Fruit fly (Drosophila melanogaster) whole organism, embryonic: ENCODE results near the gene Oatp33Eb.

ENCODE experiments used
- Adf1 ChIP-seq: fragments of 200-800 bp; sonication (Bioruptor generic); IDR thresholded peaks from 2 replicates; pipeline ENCODE4 v1.3.6; 2022; ENCODE audit warnings: missing biosample characterization, missing genetic modification characterization
- B-H2 ChIP-seq: fragments of 200-800 bp; sonication (Bioruptor generic); optimal IDR thresholded peaks from 2 replicates; lab custom pipeline; 2018; ENCODE audit warnings: missing biosample characterization, mild to moderate bottlenecking, missing genetic modification characterization
- CG13624 ChIP-seq: fragments of 200-800 bp; sonication (Bioruptor generic); optimal IDR thresholded peaks from 2 replicates; lab custom pipeline; 2016; ENCODE audit warnings: missing biosample characterization, missing genetic modification characterization
- CG14014 ChIP-seq: fragments of 200-800 bp; sonication (Bioruptor generic); IDR thresholded peaks from 2 replicates; pipeline ENCODE4 v1.3.6; 2022; ENCODE audit warnings: missing biosample characterization, missing genetic modification characterization
- CG14441 ChIP-seq: fragments of 200-800 bp; sonication (Bioruptor generic); IDR thresholded peaks from 2 replicates; pipeline ENCODE4 v1.3.6; 2022; ENCODE audit warnings: missing biosample characterization, missing genetic modification characterization
- CG14965 ChIP-seq: fragments of 200-800 bp; sonication (Bioruptor generic); optimal IDR thresholded peaks from 2 replicates; lab custom pipeline; 2016; ENCODE audit warnings: missing biosample characterization, missing genetic modification characterization, borderline replicate concordance
- CG15514 ChIP-seq: fragments of 200-800 bp; sonication (Bioruptor generic); optimal IDR thresholded peaks from 3 replicates; lab custom pipeline; 2017; ENCODE audit warnings: missing biosample characterization, missing genetic modification characterization, mild to moderate bottlenecking, moderate library complexity, missing genetic modification reagents
- CG18262 ChIP-seq: fragments of 200-800 bp; optimal IDR thresholded peaks from 3 replicates; lab custom pipeline; 2019; ENCODE audit warnings: missing biosample characterization, mild to moderate bottlenecking, missing genetic modification characterization, moderate library complexity
- CG32532 ChIP-seq: fragments of 200-800 bp; sonication (Bioruptor generic); IDR thresholded peaks from 2 replicates; pipeline ENCODE4 v1.3.6; 2022; ENCODE audit warnings: missing biosample characterization, missing genetic modification characterization
- CG34422 ChIP-seq: fragments of 200-800 bp; sonication (Bioruptor generic); IDR thresholded peaks from 3 replicates; pipeline ENCODE4 v1.3.6; 2022; ENCODE audit warnings: missing biosample characterization, missing genetic modification characterization
- CG4854 ChIP-seq: fragments of 200-800 bp; sonication (Bioruptor generic); optimal IDR thresholded peaks from 2 replicates; lab custom pipeline; 2016; ENCODE audit warnings: missing biosample characterization, missing genetic modification characterization, inconsistent platforms
- CG5180 ChIP-seq: fragments of 200-800 bp; sonication (Bioruptor generic); optimal IDR thresholded peaks from 3 replicates; lab custom pipeline; 2017; ENCODE audit warnings: missing biosample characterization, missing genetic modification characterization, mild to moderate bottlenecking, moderate library complexity, missing genetic modification reagents
- CG8089 ChIP-seq: fragments of 200-800 bp; sonication (Bioruptor generic); optimal IDR thresholded peaks from 3 replicates; lab custom pipeline; 2016; ENCODE audit warnings: missing biosample characterization, missing genetic modification characterization
- Chrac-16 ChIP-seq: fragments of 200-800 bp; sonication (Bioruptor generic); optimal IDR thresholded peaks from 3 replicates; lab custom pipeline; 2016; ENCODE audit warnings: missing biosample characterization, missing genetic modification characterization
- Deaf1 ChIP-seq: fragments of 200-800 bp; optimal IDR thresholded peaks from 3 replicates; lab custom pipeline; 2019; ENCODE audit warnings: missing biosample characterization, mild to moderate bottlenecking, missing genetic modification characterization, moderate library complexity
- Dek ChIP-seq: fragments of 200-800 bp; sonication (Bioruptor generic); optimal IDR thresholded peaks from 3 replicates; lab custom pipeline; 2019; ENCODE audit warnings: missing biosample characterization, mild to moderate bottlenecking, missing genetic modification characterization, moderate library complexity
- Dfd ChIP-seq, 2 experiments: fragments of >200 bp; optimal IDR thresholded peaks; 2 replicates each; lab custom pipeline; 2017; ENCODE audit warnings: missing biosample characterization in 2 of 2, missing genetic modification characterization in 2 of 2
- Dp ChIP-seq: fragments of 200-800 bp; sonication (Bioruptor generic); optimal IDR thresholded peaks from 2 replicates; lab custom pipeline; 2018; ENCODE audit warnings: missing biosample characterization, mild to moderate bottlenecking, missing genetic modification characterization, moderate library complexity
- Dref ChIP-seq: fragments of 200-800 bp; sonication (Bioruptor generic); IDR thresholded peaks from 2 replicates; pipeline ENCODE4 v1.3.6; 2022; ENCODE audit warnings: missing biosample characterization, missing genetic modification characterization
- Ets97D ChIP-seq: fragments of 200-800 bp; sonication (Bioruptor generic); optimal IDR thresholded peaks from 3 replicates; lab custom pipeline; 2016; ENCODE audit warnings: missing biosample characterization, missing genetic modification characterization
- Kr ChIP-seq: fragments of 200-800 bp; sonication (Bioruptor generic); optimal IDR thresholded peaks from 2 replicates; lab custom pipeline; 2017; ENCODE audit warnings: missing biosample characterization, mild to moderate bottlenecking, missing genetic modification characterization
- MTF-1 ChIP-seq: fragments of 200-800 bp; sonication (Bioruptor generic); optimal IDR thresholded peaks from 2 replicates; lab custom pipeline; 2018; ENCODE audit warnings: missing biosample characterization, mild to moderate bottlenecking, missing genetic modification characterization, borderline replicate concordance
- Sin3A ChIP-seq: fragments of >200 bp; optimal IDR thresholded peaks from 2 replicates; lab custom pipeline; 2018
- Taf1 ChIP-seq: fragments of 200-800 bp; sonication (Bioruptor generic); IDR thresholded peaks from 2 replicates; pipeline ENCODE4 v1.3.6; 2022; ENCODE audit warnings: missing biosample characterization, missing genetic modification characterization
- Trl ChIP-seq, 3 experiments: fragments of >200 bp in 2 of 3; fragments of 200-800 bp in 1 of 3; sonication (Bioruptor generic) in 1 of 3; optimal IDR thresholded peaks; 2 replicates in 1 of 3; 3 replicates in 2 of 3; lab custom pipeline; 2016 to 2017; ENCODE audit warnings: missing biosample characterization in 1 of 3, missing genetic modification characterization in 1 of 3
- Vsx1 ChIP-seq: fragments of 200-800 bp; sonication (Bioruptor generic); optimal IDR thresholded peaks from 2 replicates; lab custom pipeline; 2017; ENCODE audit warnings: missing biosample characterization, mild to moderate bottlenecking, missing genetic modification characterization, missing genetic modification reagents
- chinmo ChIP-seq: fragments of 200-800 bp; sonication (Bioruptor generic); IDR thresholded peaks from 4 replicates; pipeline ENCODE4 v1.3.6; 2022; ENCODE audit warnings: missing biosample characterization, missing genetic modification characterization; ENCODE audit not compliant: partially characterized antibody
- ci ChIP-seq: fragments of 200-800 bp; sonication (Bioruptor generic); IDR thresholded peaks from 3 replicates; pipeline ENCODE4 v1.3.6; 2022; ENCODE audit warnings: missing biosample characterization, missing genetic modification characterization
- ewg ChIP-seq: fragments of 200-800 bp; sonication (Bioruptor generic); optimal IDR thresholded peaks from 3 replicates; lab custom pipeline; 2017; ENCODE audit warnings: mild to moderate bottlenecking, missing biosample characterization, missing genetic modification reagents, missing genetic modification characterization
- fd64A ChIP-seq: fragments of 200-800 bp; sonication (Bioruptor generic); optimal IDR thresholded peaks from 3 replicates; lab custom pipeline; 2018; ENCODE audit warnings: missing biosample characterization, mild to moderate bottlenecking, missing genetic modification characterization
- ftz-f1 ChIP-seq: fragments of 200-800 bp; sonication (Bioruptor generic); optimal IDR thresholded peaks from 2 replicates; lab custom pipeline; 2016; ENCODE audit warnings: missing biosample characterization, missing genetic modification characterization
- gsb ChIP-seq: fragments of 200-800 bp; sonication (Bioruptor generic); IDR thresholded peaks from 2 replicates; pipeline ENCODE4 v1.3.6; 2022; ENCODE audit warnings: missing biosample characterization, missing genetic modification characterization
- ham ChIP-seq: fragments of 200-800 bp; sonication (Bioruptor generic); IDR thresholded peaks from 2 replicates; pipeline ENCODE4 v1.3.6; 2022; ENCODE audit warnings: missing biosample characterization, missing genetic modification characterization
- kay ChIP-seq: fragments of 200-800 bp; sonication (Bioruptor generic); optimal IDR thresholded peaks from 2 replicates; lab custom pipeline; 2016; ENCODE audit warnings: missing biosample characterization, missing genetic modification characterization
- lilli ChIP-seq: fragments of 200-800 bp; sonication (Bioruptor generic); optimal IDR thresholded peaks from 3 replicates; lab custom pipeline; 2016; ENCODE audit warnings: missing biosample characterization, missing genetic modification characterization
- lola ChIP-seq, 3 experiments: fragments of >200 bp in 2 of 3; fragments of 200-800 bp in 1 of 3; sonication (Bioruptor generic) in 1 of 3; optimal IDR thresholded peaks; 2 replicates each; lab custom pipeline; 2017 to 2019; ENCODE audit warnings: missing biosample characterization in 3 of 3, missing genetic modification characterization in 3 of 3, mild to moderate bottlenecking in 1 of 3, moderate library complexity in 1 of 3
- lov ChIP-seq, 2 experiments: fragments of 200-800 bp in 1 of 2; fragments of >200 bp in 1 of 2; sonication (Bioruptor generic) in 1 of 2; IDR thresholded peaks in 1 of 2; optimal IDR thresholded peaks in 1 of 2; 2 replicates in 1 of 2; 3 replicates in 1 of 2; pipeline versions ENCODE4 v1.3.6 to Lab custom; 2017 to 2022; ENCODE audit warnings: missing biosample characterization in 1 of 2, missing genetic modification characterization in 1 of 2
- maf-S ChIP-seq: fragments of 200-800 bp; sonication (Bioruptor generic); optimal IDR thresholded peaks from 2 replicates; lab custom pipeline; 2016; ENCODE audit warnings: missing biosample characterization, missing genetic modification characterization
- otp ChIP-seq: fragments of 200-800 bp; sonication (Bioruptor generic); IDR thresholded peaks from 3 replicates; pipeline ENCODE4, ENCODE4 v1.3.6; 2022; ENCODE audit warnings: missing biosample characterization, missing genetic modification characterization
- p53 ChIP-seq: fragments of 200-800 bp; sonication (Bioruptor generic); optimal IDR thresholded peaks from 2 replicates; lab custom pipeline; 2016; ENCODE audit warnings: missing biosample characterization, missing genetic modification characterization
- sc ChIP-seq, 3 experiments: fragments of >200 bp in 2 of 3; fragments of 200-800 bp in 1 of 3; sonication (Bioruptor generic) in 1 of 3; optimal IDR thresholded peaks; 2 replicates in 2 of 3; 3 replicates in 1 of 3; lab custom pipeline; 2017; ENCODE audit warnings: mild to moderate bottlenecking in 1 of 3, missing biosample characterization in 1 of 3, missing genetic modification characterization in 1 of 3, missing genetic modification reagents in 1 of 3
- sim ChIP-seq: fragments of 200-800 bp; sonication (Bioruptor generic); IDR thresholded peaks from 2 replicates; pipeline ENCODE4 v1.3.6; 2022; ENCODE audit warnings: missing biosample characterization, missing genetic modification characterization
- sob ChIP-seq: fragments of 200-800 bp; sonication (Bioruptor generic); IDR thresholded peaks from 2 replicates; pipeline ENCODE4 v1.3.6; 2022; ENCODE audit warnings: missing biosample characterization, missing genetic modification characterization
- ssp ChIP-seq: fragments of 200-800 bp; sonication (Bioruptor generic); IDR thresholded peaks from 2 replicates; pipeline ENCODE4 v1.3.6; 2022; ENCODE audit warnings: missing biosample characterization, missing genetic modification characterization
- tgo ChIP-seq: fragments of 200-800 bp; sonication (Bioruptor generic); IDR thresholded peaks from 3 replicates; pipeline ENCODE4 v1.3.6; 2022; ENCODE audit warnings: missing biosample characterization, missing genetic modification characterization
- toy ChIP-seq: fragments of 200-800 bp; sonication (Bioruptor generic); IDR thresholded peaks from 2 replicates; pipeline ENCODE4 v1.3.6; 2022; ENCODE audit warnings: missing biosample characterization, missing genetic modification characterization
- trh ChIP-seq: fragments of 200-800 bp; sonication (Bioruptor generic); optimal IDR thresholded peaks from 2 replicates; lab custom pipeline; 2016; ENCODE audit warnings: missing biosample characterization, missing genetic modification characterization

The Oatp33Eb gene

DNA sequence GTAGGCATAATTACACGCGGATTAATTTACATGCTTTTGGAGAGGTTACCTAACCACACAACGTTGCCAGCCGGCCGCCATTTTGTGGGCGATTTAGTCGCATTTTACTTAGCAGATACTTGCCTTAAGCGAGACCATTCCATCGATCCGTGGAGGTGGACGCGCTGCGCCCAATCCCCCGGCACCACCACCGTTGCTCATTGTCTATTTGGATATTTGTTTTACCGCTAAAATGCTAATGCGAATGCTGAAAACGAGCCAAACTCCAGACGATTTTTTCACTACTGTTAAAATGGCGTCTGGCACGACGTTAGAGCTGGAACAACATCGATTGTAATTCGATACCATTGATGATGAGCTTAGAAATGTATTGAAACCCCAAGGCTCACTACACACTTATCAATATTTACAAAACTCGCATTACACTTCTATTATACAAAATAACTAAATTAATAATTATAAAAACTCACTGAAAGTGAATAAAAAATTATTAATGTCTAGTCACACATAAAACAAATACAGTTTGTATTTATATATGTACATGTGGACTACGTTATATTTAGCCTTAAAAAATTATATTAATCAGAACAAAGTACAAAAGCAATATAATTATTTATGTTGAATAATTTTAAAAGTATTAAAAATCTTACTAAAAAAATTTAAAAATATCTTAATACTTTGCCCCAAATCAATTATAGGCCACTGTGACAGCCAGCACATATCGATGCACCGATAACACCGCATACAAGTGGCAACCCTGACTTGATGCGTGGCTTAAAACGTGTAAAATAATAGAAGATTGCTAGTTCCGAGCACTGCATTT, 14.4 kb upstream of the Oatp33Eb start, which contains the start of gene eRF3 (continued):
- TF ChIP-seq tgo (GFP tag; lab: Robert Waterston, UW) (peak; percentile 85), Taf1 (GFP tag; lab: Robert Waterston, UW) (peak; percentile 59; the same call in 1 of the 2 replicates), Kr (GFP tag; lab: Kevin White, UChicago) (no peak), CG34422 (peak; percentile 73; the same call in 2 of the 3 replicates), lov (optimal IDR thresholded peaks at IDR 0.05; lab: Kevin White, UChicago) (no peak), lov (GFP tag; IDR thresholded peaks at IDR 0.05; lab: Robert Waterston, UW) (0 out of 3 replicates have a peak, but pooled peaks have one; percentile 53), lilli (peak; percentile 62), Dref (GFP tag; lab: Robert Waterston, UW) (peak; percentile 71), CG5180 (GFP tag; lab: Kevin White, UChicago) (peak; percentile 31), CG18262 (tag; lab: Kevin White, UChicago) (peak; percentile 91), CG14441 (GFP tag; lab: Robert Waterston, UW) (peak; percentile 74), trh (GFP tag; lab: Kevin White, UChicago) (peak; percentile 33), ci (GFP tag; lab: Robert Waterston, UW) (peak; percentile 64), ewg (GFP tag; lab: Kevin White, UChicago) (peak; percentile 52), ham (GFP tag; lab: Robert Waterston, UW) (0 out of 2 replicates have a peak, but pooled peaks have one; percentile 25), fd64A (GFP tag; lab: Kevin White, UChicago) (no peak), lola (GFP tag; optimal IDR thresholded peaks at IDR 0.05; lab: Kevin White, UChicago) (peak in 1 of 3 experiments; percentile 88), CG14965 (GFP tag; lab: Kevin White, UChicago) (no peak), Dfd (GFP tag; optimal IDR thresholded peaks at IDR 0.05; lab: Kevin White, UChicago) (no peak), Deaf1 (tag; lab: Kevin White, UChicago) (peak; percentile 50), toy (GFP tag; lab: Robert Waterston, UW) (no peak), Trl (optimal IDR thresholded peaks at IDR 0.05; lab: Kevin White, UChicago) (no peak), Trl (GFP tag; optimal IDR thresholded peaks at IDR 0.05; lab: Kevin White, UChicago) (no peak), Adf1 (no peak), ssp (peak; percentile 72), sob (peak; percentile 68; the same call in 1 of the 2 replicates), Sin3A (lab: Kevin White, UChicago) (peak; percentile 26), otp (GFP tag; lab: Robert Waterston, UW) (peak; percentile 66; the same call in 2 of the 3 replicates), Chrac-16 (peak; percentile 76), p53 (GFP tag; lab: Kevin White, UChicago) (no peak), CG14014 (GFP tag; lab: Robert Waterston, UW) (peak; percentile 66), CG4854 (no peak), Dek (tag; lab: Kevin White, UChicago) (peak; percentile 85), Dp (GFP tag; lab: Kevin White, UChicago) (no peak), CG8089 (GFP tag; lab: Kevin White, UChicago) (no peak), CG32532 (GFP tag; lab: Robert Waterston, UW) (peak; percentile 82), kay (GFP tag; lab: Kevin White, UChicago) (peak; percentile 41), Vsx1 (peak; percentile 21), MTF-1 (GFP tag; lab: Kevin White, UChicago) (no peak), sc (optimal IDR thresholded peaks at IDR 0.05; lab: Kevin White, UChicago) (no peak), sc (GFP tag; optimal IDR thresholded peaks at IDR 0.05; lab: Kevin White, UChicago) (peak; percentile 65), CG15514 (GFP tag; lab: Kevin White, UChicago) (no peak), maf-S (no peak), ftz-f1 (GFP tag; lab: Kevin White, UChicago) (no peak), CG13624 (GFP tag; lab: Kevin White, UChicago) (no peak), B-H2 (peak; percentile 81), gsb (GFP tag; lab: Robert Waterston, UW) (peak; percentile 53; the same call in 1 of the 2 replicates), chinmo (GFP tag; lab: Robert Waterston, UW) (peak; percentile 80; the same call in 1 of the 4 replicates), sim (GFP tag; lab: Robert Waterston, UW) (no peak), Ets97D (GFP tag; lab: Kevin White, UChicago) (no peak)
